Fruit fly (Drosophila melanogaster) whole organism, embryonic: Measurements from ENCODE around the gene CG6928.

Source experiments
- BEAF-32 ChIP-seq: fragments of 200-800 bp; sonication (Bioruptor generic); optimal IDR thresholded peaks from 3 replicates; lab custom pipeline; 2017; ENCODE audit warnings: missing biosample characterization, missing genetic modification characterization, mild to moderate bottlenecking, moderate library complexity, missing genetic modification reagents
- Bgb ChIP-seq: fragments of 200-800 bp; sonication (Bioruptor generic); IDR thresholded peaks from 2 replicates; pipeline ENCODE4 v1.3.6; 2022; ENCODE audit warnings: missing biosample characterization, missing genetic modification characterization; ENCODE audit not compliant: partially characterized antibody
- CG10462 ChIP-seq: fragments of 200-800 bp; sonication (Bioruptor generic); optimal IDR thresholded peaks from 2 replicates; lab custom pipeline; 2016; ENCODE audit warnings: missing biosample characterization, missing genetic modification characterization
- CG10654 ChIP-seq: fragments of 200-800 bp; sonication (Bioruptor generic); optimal IDR thresholded peaks from 2 replicates; lab custom pipeline; 2016; ENCODE audit warnings: missing biosample characterization, missing genetic modification characterization
- CG11696 ChIP-seq: fragments of 200-800 bp; sonication (Bioruptor generic); IDR thresholded peaks from 2 replicates; pipeline ENCODE4 v1.3.6; 2022; ENCODE audit warnings: missing biosample characterization, missing genetic modification characterization
- CG12155 ChIP-seq: fragments of 200-800 bp; sonication (Bioruptor generic); optimal IDR thresholded peaks from 3 replicates; lab custom pipeline; 2016; ENCODE audit warnings: missing biosample characterization, missing genetic modification characterization
- CG13287 ChIP-seq: fragments of 200-800 bp; sonication (Bioruptor generic); IDR thresholded peaks from 2 replicates; pipeline ENCODE4 v1.3.6; 2022; ENCODE audit warnings: missing biosample characterization, missing genetic modification characterization; ENCODE audit not compliant: partially characterized antibody
- CG17186 ChIP-seq: fragments of 200-800 bp; sonication (Bioruptor generic); optimal IDR thresholded peaks from 3 replicates; lab custom pipeline; 2017; ENCODE audit warnings: missing biosample characterization, missing genetic modification reagents, missing genetic modification characterization
- CG17568 ChIP-seq: fragments of 200-800 bp; sonication (Bioruptor generic); optimal IDR thresholded peaks from 2 replicates; lab custom pipeline; 2018; ENCODE audit warnings: missing biosample characterization, mild to moderate bottlenecking, missing genetic modification characterization, moderate library complexity
- CG1792 ChIP-seq: fragments of 200-800 bp; sonication (Bioruptor generic); optimal IDR thresholded peaks from 2 replicates; lab custom pipeline; 2016; ENCODE audit warnings: missing biosample characterization, missing genetic modification characterization
- CG18262 ChIP-seq: fragments of 200-800 bp; optimal IDR thresholded peaks from 3 replicates; lab custom pipeline; 2019; ENCODE audit warnings: missing biosample characterization, mild to moderate bottlenecking, missing genetic modification characterization, moderate library complexity
- CG18764 ChIP-seq: fragments of 200-800 bp; sonication (Bioruptor generic); optimal IDR thresholded peaks from 3 replicates; lab custom pipeline; 2016; ENCODE audit warnings: missing biosample characterization, missing genetic modification characterization
- CG30020 ChIP-seq: fragments of 200-800 bp; optimal IDR thresholded peaks from 2 replicates; lab custom pipeline; 2019; ENCODE audit warnings: missing biosample characterization, mild to moderate bottlenecking, missing genetic modification characterization, moderate library complexity
- CG31441 ChIP-seq: fragments of 200-800 bp; sonication (Bioruptor generic); IDR thresholded peaks from 2 replicates; pipeline ENCODE4 v1.3.6; 2022; ENCODE audit warnings: missing biosample characterization, missing genetic modification characterization
- CG3995 ChIP-seq: fragments of 200-800 bp; sonication (Bioruptor generic); optimal IDR thresholded peaks from 3 replicates; lab custom pipeline; 2016; ENCODE audit warnings: missing biosample characterization, missing genetic modification characterization
- CG4404 ChIP-seq: fragments of 200-800 bp; sonication (Bioruptor generic); IDR thresholded peaks from 2 replicates; pipeline ENCODE4 v1.3.6; 2022; ENCODE audit warnings: missing biosample characterization, missing genetic modification characterization
- CG4820 ChIP-seq: fragments of 200-800 bp; sonication (Bioruptor generic); optimal IDR thresholded peaks from 3 replicates; lab custom pipeline; 2016; ENCODE audit warnings: missing biosample characterization, missing genetic modification characterization
- CG6654 ChIP-seq: fragments of 200-800 bp; sonication (Bioruptor generic); optimal IDR thresholded peaks from 2 replicates; lab custom pipeline; 2017; ENCODE audit warnings: missing biosample characterization, mild to moderate bottlenecking, missing genetic modification characterization
- CG8924 ChIP-seq: fragments of 200-800 bp; optimal IDR thresholded peaks from 3 replicates; lab custom pipeline; 2019; ENCODE audit warnings: missing biosample characterization, mild to moderate bottlenecking, missing genetic modification characterization, moderate library complexity
- CG9817 ChIP-seq: fragments of 200-800 bp; sonication (Bioruptor generic); optimal IDR thresholded peaks from 2 replicates; lab custom pipeline; 2018; ENCODE audit warnings: missing biosample characterization, mild to moderate bottlenecking, missing genetic modification characterization, moderate library complexity
- CG9932 ChIP-seq: fragments of 200-800 bp; sonication (Bioruptor generic); IDR thresholded peaks from 2 replicates; pipeline ENCODE4 v1.3.6; 2022; ENCODE audit warnings: missing biosample characterization, missing genetic modification characterization
- Doc3 ChIP-seq: fragments of 200-800 bp; sonication (Bioruptor generic); IDR thresholded peaks from 3 replicates; pipeline ENCODE4 v1.3.6; 2022; ENCODE audit warnings: missing biosample characterization, missing genetic modification characterization; ENCODE audit not compliant: partially characterized antibody
- Dp ChIP-seq: fragments of 200-800 bp; sonication (Bioruptor generic); optimal IDR thresholded peaks from 2 replicates; lab custom pipeline; 2018; ENCODE audit warnings: missing biosample characterization, mild to moderate bottlenecking, missing genetic modification characterization, moderate library complexity
- Dref ChIP-seq: fragments of 200-800 bp; sonication (Bioruptor generic); IDR thresholded peaks from 2 replicates; pipeline ENCODE4 v1.3.6; 2022; ENCODE audit warnings: missing biosample characterization, missing genetic modification characterization
- E2f1 ChIP-seq: fragments of 200-800 bp; sonication (Bioruptor generic); IDR thresholded peaks from 2 replicates; pipeline ENCODE4 v1.3.6; 2022; ENCODE audit warnings: missing biosample characterization, missing genetic modification characterization
- Gug ChIP-seq: fragments of 200-800 bp; sonication (Bioruptor generic); IDR thresholded peaks from 4 replicates; pipeline ENCODE4 v1.3.6; 2022; ENCODE audit warnings: missing biosample characterization, missing genetic modification characterization
- Hsf ChIP-seq: fragments of 200-800 bp; sonication (Bioruptor generic); optimal IDR thresholded peaks from 3 replicates; lab custom pipeline; 2016; ENCODE audit warnings: missing biosample characterization, missing genetic modification characterization
- Lpt ChIP-seq: fragments of >200 bp; optimal IDR thresholded peaks from 2 replicates; lab custom pipeline; 2018; ENCODE audit warnings: missing biosample characterization, missing genetic modification characterization
- Med ChIP-seq: fragments of 200-800 bp; sonication (Bioruptor generic); peaks from one replicate; lab custom pipeline; 2016; ENCODE audit warnings: missing biosample characterization, missing genetic modification characterization, mild to moderate bottlenecking, inconsistent platforms, moderate library complexity
- Ptx1 ChIP-seq: fragments of 200-800 bp; sonication (Bioruptor generic); IDR thresholded peaks from 2 replicates; pipeline ENCODE4 v1.3.6; 2022; ENCODE audit warnings: missing biosample characterization, missing genetic modification characterization
- Six4 ChIP-seq: fragments of 200-800 bp; sonication (Bioruptor generic); optimal IDR thresholded peaks from 2 replicates; lab custom pipeline; 2016; ENCODE audit warnings: missing biosample characterization, missing genetic modification characterization
- Sry-δ ChIP-seq: fragments of 200-800 bp; sonication (Bioruptor generic); optimal IDR thresholded peaks from 2 replicates; lab custom pipeline; 2016; ENCODE audit warnings: missing biosample characterization, missing genetic modification characterization
- Ssrp ChIP-seq: fragments of 200-800 bp; sonication (Bioruptor generic); optimal IDR thresholded peaks from 2 replicates; lab custom pipeline; 2018; ENCODE audit warnings: missing biosample characterization, mild to moderate bottlenecking, missing genetic modification characterization, moderate library complexity
- YL-1 ChIP-seq: fragments of 200-800 bp; sonication (Bioruptor generic); optimal IDR thresholded peaks from 3 replicates; lab custom pipeline; 2017; ENCODE audit warnings: missing biosample characterization, mild to moderate bottlenecking, missing genetic modification characterization
- bbx ChIP-seq: fragments of 200-800 bp; sonication (Bioruptor generic); IDR thresholded peaks from 2 replicates; pipeline ENCODE4 v1.3.6; 2022; ENCODE audit warnings: missing biosample characterization, missing genetic modification characterization; ENCODE audit not compliant: partially characterized antibody
- fd102C ChIP-seq: fragments of 200-800 bp; sonication (Bioruptor generic); optimal IDR thresholded peaks from 2 replicates; lab custom pipeline; 2018; ENCODE audit warnings: missing biosample characterization, mild to moderate bottlenecking, missing genetic modification characterization, moderate library complexity
- fd96Cb ChIP-seq: fragments of 200-800 bp; sonication (Bioruptor generic); optimal IDR thresholded peaks from 2 replicates; lab custom pipeline; 2018; ENCODE audit warnings: missing biosample characterization, mild to moderate bottlenecking, missing genetic modification characterization, moderate library complexity
- gsb-n ChIP-seq: fragments of 200-800 bp; sonication (Bioruptor generic); optimal IDR thresholded peaks from 3 replicates; lab custom pipeline; 2018; ENCODE audit warnings: missing biosample characterization, mild to moderate bottlenecking, missing genetic modification characterization
- hbn ChIP-seq: fragments of 200-800 bp; sonication (Bioruptor generic); IDR thresholded peaks from 2 replicates; pipeline ENCODE4 v1.3.6; 2022; ENCODE audit warnings: missing biosample characterization, missing genetic modification characterization; ENCODE audit not compliant: partially characterized antibody
- ind ChIP-seq: fragments of 200-800 bp; sonication (Bioruptor generic); optimal IDR thresholded peaks from 3 replicates; lab custom pipeline; 2016; ENCODE audit warnings: missing biosample characterization, missing genetic modification characterization
- jigr1 ChIP-seq: fragments of 200-800 bp; sonication (Bioruptor generic); IDR thresholded peaks from 3 replicates; pipeline ENCODE4 v1.3.6; 2022; ENCODE audit warnings: missing biosample characterization, missing genetic modification characterization
- lmd ChIP-seq: fragments of 200-800 bp; sonication (Bioruptor generic); IDR thresholded peaks from 2 replicates; pipeline ENCODE4 v1.3.6; 2022; ENCODE audit warnings: missing biosample characterization, missing genetic modification characterization
- lola ChIP-seq, 3 experiments: fragments of >200 bp in 2 of 3; fragments of 200-800 bp in 1 of 3; sonication (Bioruptor generic) in 1 of 3; optimal IDR thresholded peaks; 2 replicates each; lab custom pipeline; 2017 to 2019; ENCODE audit warnings: missing biosample characterization in 3 of 3, missing genetic modification characterization in 3 of 3, mild to moderate bottlenecking in 1 of 3, moderate library complexity in 1 of 3
- pb ChIP-seq: fragments of 200-800 bp; sonication (Bioruptor generic); optimal IDR thresholded peaks from 3 replicates; lab custom pipeline; 2016; ENCODE audit warnings: missing biosample characterization, missing genetic modification characterization
- pho ChIP-seq: fragments of 200-800 bp; sonication (Bioruptor generic); optimal IDR thresholded peaks from 2 replicates; lab custom pipeline; 2016; ENCODE audit warnings: missing biosample characterization, missing genetic modification characterization
- pzg ChIP-seq: fragments of 200-800 bp; sonication (Bioruptor generic); optimal IDR thresholded peaks from 3 replicates; lab custom pipeline; 2018; ENCODE audit warnings: missing biosample characterization, mild to moderate bottlenecking, missing genetic modification characterization, moderate library complexity
- repo ChIP-seq: fragments of 200-800 bp; sonication (Bioruptor generic); optimal IDR thresholded peaks from 2 replicates; lab custom pipeline; 2016; ENCODE audit warnings: missing biosample characterization, missing genetic modification characterization
- tna ChIP-seq: fragments of 200-800 bp; sonication (Bioruptor generic); IDR thresholded peaks from 2 replicates; pipeline ENCODE4 v1.3.6; 2022; ENCODE audit warnings: missing biosample characterization, missing genetic modification characterization; ENCODE audit not compliant: partially characterized antibody
- vvl ChIP-seq: fragments of 200-800 bp; sonication (Bioruptor generic); IDR thresholded peaks from 2 replicates; pipeline ENCODE4 v1.3.6; 2022; ENCODE audit warnings: missing biosample characterization, missing genetic modification characterization
- wdn ChIP-seq: fragments of 200-800 bp; sonication (Bioruptor generic); IDR thresholded peaks from 2 replicates; pipeline ENCODE4 v1.3.6; 2022; ENCODE audit warnings: missing biosample characterization, missing genetic modification characterization

CG6928 gene

dm6 chr3L:11992960-11993359 lies 10.0 kb upstream of the CG6928 start, which contains the start of gene viaf (continued):
- peak; percentile 10 for TF ChIP-seq pho (GFP tag; lab: Kevin White, UChicago)
- TF ChIP-seq jigr1 (GFP tag; lab: Robert Waterston, UW) = peak; percentile 75; the same call in 2 of the 3 replicates
- TF ChIP-seq CG18262 (tag; lab: Kevin White, UChicago) = no peak
- no peak for TF ChIP-seq CG4404 (GFP tag; lab: Robert Waterston, UW)
- peak; percentile 88 for TF ChIP-seq BEAF-32
- TF ChIP-seq Sry-δ (GFP tag; lab: Kevin White, UChicago) = peak; percentile 83
- peak; percentile 77 for TF ChIP-seq vvl (GFP tag; lab: Robert Waterston, UW)
- TF ChIP-seq CG17186 (GFP tag; lab: Kevin White, UChicago) = peak; percentile 82
- peak; percentile 4 for TF ChIP-seq CG4820 (GFP tag; lab: Kevin White, UChicago)
- peak; percentile 61 for TF ChIP-seq Dref
- peak; percentile 96 for TF ChIP-seq bbx
- peak; percentile 16 for TF ChIP-seq CG9817 (tag; lab: Kevin White, UChicago)
- TF ChIP-seq E2f1 (GFP tag; lab: Robert Waterston, UW) = peak; percentile 59; the same call in 1 of the 2 replicates
- TF ChIP-seq Ptx1 = peak; percentile 30; the same call in 1 of the 2 replicates
- TF ChIP-seq lmd (GFP tag; lab: Robert Waterston, UW) = peak; percentile 45; the same call in 1 of the 2 replicates
- TF ChIP-seq CG6654 (GFP tag; lab: Kevin White, UChicago) = no peak
- no peak for TF ChIP-seq CG17568 (GFP tag; lab: Kevin White, UChicago)
- TF ChIP-seq CG18764 (GFP tag; lab: Kevin White, UChicago) = peak; percentile 67
- peak; percentile 80 for TF ChIP-seq CG9932
- TF ChIP-seq CG31441 (GFP tag; lab: Robert Waterston, UW) = no peak; the same call in 1 of the 2 replicates
- peak; percentile 45 for TF ChIP-seq Six4
- no peak for TF ChIP-seq pb (GFP tag; lab: Kevin White, UChicago)
- TF ChIP-seq CG12155 (GFP tag; lab: Kevin White, UChicago) = peak; percentile 37
- TF ChIP-seq Lpt = no peak
- peak; percentile 62 for TF ChIP-seq pzg (GFP tag; lab: Kevin White, UChicago)
- peak; percentile 72; the same call in 3 of the 4 replicates for TF ChIP-seq Gug (GFP tag; lab: Robert Waterston, UW)
- TF ChIP-seq gsb-n = no peak
- TF ChIP-seq CG10462 = peak; percentile 23
- TF ChIP-seq CG3995 (GFP tag; lab: Kevin White, UChicago) = peak; percentile 95
- peak; percentile 86 for TF ChIP-seq tna (GFP tag; lab: Robert Waterston, UW)
- TF ChIP-seq Doc3 (GFP tag; lab: Robert Waterston, UW) = peak; percentile 91
- TF ChIP-seq Hsf = peak; percentile 45
- no peak for TF ChIP-seq CG1792 (GFP tag; lab: Kevin White, UChicago)
- TF ChIP-seq Ssrp (tag; lab: Kevin White, UChicago) = peak; percentile 45
- peak; percentile 57 for TF ChIP-seq ind (GFP tag; lab: Kevin White, UChicago)
- peak; percentile 95 for TF ChIP-seq CG13287
- peak; percentile 43 for TF ChIP-seq Dp
- peak; percentile 22 for TF ChIP-seq fd96Cb (tag; lab: Kevin White, UChicago)
- peak; percentile 96 for TF ChIP-seq Bgb (GFP tag; lab: Robert Waterston, UW)
- TF ChIP-seq wdn (GFP tag; lab: Robert Waterston, UW) = no peak
- no peak for TF ChIP-seq repo
- peak; percentile 49 for TF ChIP-seq CG10654 (GFP tag; lab: Kevin White, UChicago)
- peak; percentile 83 for TF ChIP-seq Med (GFP tag; lab: Kevin White, UChicago)
- peak; percentile 65 for TF ChIP-seq CG30020 (tag; lab: Kevin White, UChicago)
- TF ChIP-seq lola (GFP tag; optimal IDR thresholded peaks at IDR 0.05; lab: Kevin White, UChicago) = no peak
- TF ChIP-seq hbn = peak; percentile 85
- TF ChIP-seq CG11696 = no peak
- TF ChIP-seq fd102C (GFP tag; lab: Kevin White, UChicago) = no peak
- TF ChIP-seq YL-1 (GFP tag; lab: Kevin White, UChicago) = peak; percentile 88
- TF ChIP-seq CG8924 (tag; lab: Kevin White, UChicago) = peak; percentile 75
